Worm (Caenorhabditis elegans): ENCODE data around the gene his-31.

DNA sequence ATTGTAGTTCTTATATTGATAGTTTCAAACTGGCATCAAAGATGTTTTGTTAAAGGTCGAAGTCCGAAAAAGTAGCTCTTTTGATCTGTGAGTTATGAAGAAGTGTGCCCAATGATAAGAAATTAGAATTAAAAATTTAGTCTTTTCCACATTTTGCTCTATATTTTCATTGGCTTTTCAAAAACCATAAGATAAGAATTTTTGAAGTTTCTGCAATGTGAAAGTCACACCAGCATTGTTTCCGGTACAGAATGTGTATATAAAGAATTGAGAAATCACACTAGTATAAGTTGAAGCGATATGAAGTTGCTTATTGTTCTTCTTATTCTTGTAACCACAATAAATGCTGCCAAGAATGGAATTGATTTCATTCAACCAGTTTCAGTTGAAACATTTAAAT, 1.3 kb downstream of the his-31 start, which contains the start of gene lys-10:
- no peak for TF ChIP-seq pqm-1 (tag; optimal IDR thresholded peaks at IDR 0.05)
- no peak for TF ChIP-seq sptf-1 (tag; optimal IDR thresholded peaks at IDR 0.05)
- TF ChIP-seq aly-2 (tag; optimal IDR thresholded peaks at IDR 0.05): no peak
- TF ChIP-seq vab-15 (tag; optimal IDR thresholded peaks at IDR 0.05): no peak
- no peak for TF ChIP-seq nhr-90 (tag; optimal IDR thresholded peaks at IDR 0.05; ENCODE audit: poor library complexity)
- no peak for TF ChIP-seq zag-1 (tag; optimal IDR thresholded peaks at IDR 0.05)
- no peak for TF ChIP-seq tbx-2 (tag; optimal IDR thresholded peaks at IDR 0.05)
- TF ChIP-seq ama-1 (optimal IDR thresholded peaks at IDR 0.05): no peak
- no peak for TF ChIP-seq lsy-2 (tag; optimal IDR thresholded peaks at IDR 0.05)
- no peak for TF ChIP-seq ceh-63 (GFP tag; optimal IDR thresholded peaks at IDR 0.05)

All from whole organism, L1 larva.